Fruit fly (Drosophila melanogaster) whole organism, embryonic: Measurements from ENCODE around the gene NimB4.

Experiments used
- ATbp ChIP-seq: fragments of 200-800 bp; sonication (Bioruptor generic); optimal IDR thresholded peaks from 2 replicates; lab custom pipeline; 2017; ENCODE audit warnings: missing biosample characterization, mild to moderate bottlenecking, missing genetic modification characterization, missing genetic modification reagents
- Adf1 ChIP-seq: fragments of 200-800 bp; sonication (Bioruptor generic); IDR thresholded peaks from 2 replicates; pipeline ENCODE4 v1.3.6; 2022; ENCODE audit warnings: missing biosample characterization, missing genetic modification characterization
- B-H2 ChIP-seq: fragments of 200-800 bp; sonication (Bioruptor generic); optimal IDR thresholded peaks from 2 replicates; lab custom pipeline; 2018; ENCODE audit warnings: missing biosample characterization, mild to moderate bottlenecking, missing genetic modification characterization
- CG10321 ChIP-seq: fragments of 200-800 bp; sonication (Bioruptor generic); IDR thresholded peaks from 2 replicates; pipeline ENCODE4 v1.3.6; 2022; ENCODE audit warnings: missing biosample characterization, missing genetic modification characterization
- CG10462 ChIP-seq: fragments of 200-800 bp; sonication (Bioruptor generic); optimal IDR thresholded peaks from 2 replicates; lab custom pipeline; 2016; ENCODE audit warnings: missing biosample characterization, missing genetic modification characterization
- CG10543 ChIP-seq: fragments of 200-800 bp; sonication (Bioruptor generic); optimal IDR thresholded peaks from 3 replicates; lab custom pipeline; 2017; ENCODE audit warnings: missing biosample characterization, mild to moderate bottlenecking, missing genetic modification characterization, moderate library complexity
- CG10565 ChIP-seq: fragments of 200-800 bp; sonication (Bioruptor generic); optimal IDR thresholded peaks from 3 replicates; lab custom pipeline; 2016; ENCODE audit warnings: missing biosample characterization, mild to moderate bottlenecking, missing genetic modification characterization
- CG11247 ChIP-seq: fragments of 200-800 bp; sonication (Bioruptor generic); IDR thresholded peaks from 2 replicates; pipeline ENCODE4 v1.3.6; 2022; ENCODE audit warnings: missing biosample characterization, missing genetic modification characterization
- CG14014 ChIP-seq: fragments of 200-800 bp; sonication (Bioruptor generic); IDR thresholded peaks from 2 replicates; pipeline ENCODE4 v1.3.6; 2022; ENCODE audit warnings: missing biosample characterization, missing genetic modification characterization
- CG14441 ChIP-seq: fragments of 200-800 bp; sonication (Bioruptor generic); IDR thresholded peaks from 2 replicates; pipeline ENCODE4 v1.3.6; 2022; ENCODE audit warnings: missing biosample characterization, missing genetic modification characterization
- CG15479 ChIP-seq: fragments of 200-800 bp; sonication (Bioruptor generic); optimal IDR thresholded peaks from 3 replicates; lab custom pipeline; 2019; ENCODE audit warnings: missing biosample characterization, mild to moderate bottlenecking, missing genetic modification characterization, moderate library complexity
- CG16863 ChIP-seq: fragments of 200-800 bp; sonication (Bioruptor generic); optimal IDR thresholded peaks from 3 replicates; lab custom pipeline; 2016; ENCODE audit warnings: missing biosample characterization, missing genetic modification characterization
- CG1792 ChIP-seq: fragments of 200-800 bp; sonication (Bioruptor generic); optimal IDR thresholded peaks from 2 replicates; lab custom pipeline; 2016; ENCODE audit warnings: missing biosample characterization, missing genetic modification characterization
- CG2202 ChIP-seq: fragments of 200-800 bp; sonication (Bioruptor generic); optimal IDR thresholded peaks from 2 replicates; lab custom pipeline; 2018; ENCODE audit warnings: missing biosample characterization, mild to moderate bottlenecking, missing genetic modification characterization
- CG2889 ChIP-seq: fragments of 200-800 bp; sonication (Bioruptor generic); IDR thresholded peaks from 3 replicates; pipeline ENCODE4 v1.3.6; 2022; ENCODE audit warnings: missing biosample characterization, missing genetic modification characterization
- CG3281 ChIP-seq: fragments of 200-800 bp; sonication (Bioruptor generic); optimal IDR thresholded peaks from 3 replicates; lab custom pipeline; 2017; ENCODE audit warnings: missing biosample characterization, mild to moderate bottlenecking, missing genetic modification characterization
- CG34422 ChIP-seq: fragments of 200-800 bp; sonication (Bioruptor generic); IDR thresholded peaks from 3 replicates; pipeline ENCODE4 v1.3.6; 2022; ENCODE audit warnings: missing biosample characterization, missing genetic modification characterization
- CG4328 ChIP-seq: fragments of 200-800 bp; sonication (Bioruptor generic); optimal IDR thresholded peaks from 3 replicates; lab custom pipeline; 2017; ENCODE audit warnings: missing biosample characterization, missing genetic modification reagents, missing genetic modification characterization
- CG4424 ChIP-seq: fragments of 200-800 bp; sonication (Bioruptor generic); optimal IDR thresholded peaks from 3 replicates; lab custom pipeline; 2016; ENCODE audit warnings: missing biosample characterization, missing genetic modification characterization
- CG6765 ChIP-seq: fragments of 200-800 bp; sonication (Bioruptor generic); optimal IDR thresholded peaks from 3 replicates; lab custom pipeline; 2017; ENCODE audit warnings: missing biosample characterization, mild to moderate bottlenecking, missing genetic modification characterization
- CG9876 ChIP-seq: fragments of 200-800 bp; sonication (Bioruptor generic); optimal IDR thresholded peaks from 2 replicates; lab custom pipeline; 2016; ENCODE audit warnings: missing biosample characterization, missing genetic modification characterization
- Ets65A ChIP-seq: fragments of 200-800 bp; sonication (Bioruptor generic); peaks from one replicate; lab custom pipeline; 2016; ENCODE audit warnings: missing biosample characterization, missing genetic modification characterization
- Hey ChIP-seq: fragments of 200-800 bp; sonication (Bioruptor generic); optimal IDR thresholded peaks from 3 replicates; lab custom pipeline; 2018; ENCODE audit warnings: missing biosample characterization, mild to moderate bottlenecking, missing genetic modification characterization
- HmgZ ChIP-seq: fragments of 200-800 bp; sonication (Bioruptor generic); optimal IDR thresholded peaks from 2 replicates; lab custom pipeline; 2018; ENCODE audit warnings: missing biosample characterization, mild to moderate bottlenecking, missing genetic modification characterization
- Jarid2 ChIP-seq: fragments of 200-800 bp; sonication (Bioruptor generic); optimal IDR thresholded peaks from 3 replicates; lab custom pipeline; 2017; ENCODE audit warnings: mild to moderate bottlenecking, missing biosample characterization, missing genetic modification reagents, missing genetic modification characterization
- Mes4 ChIP-seq: fragments of 200-800 bp; sonication (Bioruptor generic); optimal IDR thresholded peaks from 2 replicates; lab custom pipeline; 2016; ENCODE audit warnings: missing biosample characterization, missing genetic modification characterization
- Myb ChIP-seq: fragments of 200-800 bp; sonication (Bioruptor generic); optimal IDR thresholded peaks from 2 replicates; lab custom pipeline; 2016; ENCODE audit warnings: missing biosample characterization, missing genetic modification characterization
- Nf-YA ChIP-seq: fragments of 200-800 bp; sonication (Bioruptor generic); IDR thresholded peaks from 2 replicates; pipeline ENCODE4 v1.3.6; 2022; ENCODE audit warnings: missing biosample characterization, missing genetic modification characterization
- Nf-YC ChIP-seq: fragments of 200-800 bp; optimal IDR thresholded peaks from 3 replicates; lab custom pipeline; 2019; ENCODE audit warnings: missing biosample characterization, mild to moderate bottlenecking, missing genetic modification characterization, moderate library complexity
- NfI ChIP-seq: fragments of 200-800 bp; sonication (Bioruptor generic); optimal IDR thresholded peaks from 3 replicates; lab custom pipeline; 2018; ENCODE audit warnings: missing biosample characterization, mild to moderate bottlenecking, missing genetic modification characterization, moderate library complexity
- Side ChIP-seq: fragments of 200-800 bp; sonication (Bioruptor generic); optimal IDR thresholded peaks from 2 replicates; lab custom pipeline; 2016; ENCODE audit warnings: missing biosample characterization, missing genetic modification characterization
- Sin3A ChIP-seq: fragments of >200 bp; optimal IDR thresholded peaks from 2 replicates; lab custom pipeline; 2018
- Vsx1 ChIP-seq: fragments of 200-800 bp; sonication (Bioruptor generic); optimal IDR thresholded peaks from 2 replicates; lab custom pipeline; 2017; ENCODE audit warnings: missing biosample characterization, mild to moderate bottlenecking, missing genetic modification characterization, missing genetic modification reagents
- abd-A ChIP-seq: fragments of 200-800 bp; sonication (Bioruptor generic); optimal IDR thresholded peaks from 3 replicates; lab custom pipeline; 2019; ENCODE audit warnings: missing biosample characterization, mild to moderate bottlenecking, missing genetic modification characterization, moderate library complexity
- amos ChIP-seq: fragments of 200-800 bp; sonication (Bioruptor generic); IDR thresholded peaks from 2 replicates; pipeline ENCODE4 v1.3.6; 2022; ENCODE audit warnings: missing biosample characterization, missing genetic modification characterization; ENCODE audit not compliant: partially characterized antibody
- ash1 ChIP-seq: fragments of 200-800 bp; sonication (Bioruptor generic); optimal IDR thresholded peaks from 2 replicates; lab custom pipeline; 2018; ENCODE audit warnings: missing biosample characterization, mild to moderate bottlenecking, missing genetic modification characterization
- ato ChIP-seq: fragments of 200-800 bp; sonication (Bioruptor generic); IDR thresholded peaks from 2 replicates; pipeline ENCODE4 v1.3.6; 2022; ENCODE audit warnings: missing biosample characterization, missing genetic modification characterization; ENCODE audit not compliant: partially characterized antibody
- caup ChIP-seq: fragments of 200-800 bp; sonication (Bioruptor generic); optimal IDR thresholded peaks from 3 replicates; lab custom pipeline; 2017; ENCODE audit warnings: missing biosample characterization, mild to moderate bottlenecking, missing genetic modification characterization, moderate library complexity; ENCODE audit not compliant: severe bottlenecking
- eve ChIP-seq, 2 experiments: fragments of >200 bp; optimal IDR thresholded peaks; 2 replicates each; lab custom pipeline; 2017; ENCODE audit warnings: missing biosample characterization in 2 of 2, missing genetic modification characterization in 2 of 2
- exex ChIP-seq: fragments of 200-800 bp; sonication (Bioruptor generic); optimal IDR thresholded peaks from 4 replicates; lab custom pipeline; 2018; ENCODE audit warnings: missing biosample characterization, mild to moderate bottlenecking, missing genetic modification characterization, moderate library complexity
- fu2 ChIP-seq: fragments of 200-800 bp; sonication (Bioruptor generic); optimal IDR thresholded peaks from 2 replicates; lab custom pipeline; 2016; ENCODE audit warnings: missing biosample characterization, missing genetic modification characterization
- gce ChIP-seq: fragments of 200-800 bp; sonication (Bioruptor generic); IDR thresholded peaks from 3 replicates; pipeline ENCODE4 v1.3.6; 2022; ENCODE audit warnings: missing biosample characterization, missing genetic modification characterization
- inv ChIP-seq: fragments of 200-800 bp; sonication (Bioruptor generic); IDR thresholded peaks from 2 replicates; pipeline ENCODE4 v1.3.6; 2022; ENCODE audit warnings: missing biosample characterization, missing genetic modification characterization; ENCODE audit not compliant: partially characterized antibody
- mirr ChIP-seq: fragments of 200-800 bp; sonication (Bioruptor generic); optimal IDR thresholded peaks from 3 replicates; lab custom pipeline; 2018; ENCODE audit warnings: missing biosample characterization, mild to moderate bottlenecking, missing genetic modification characterization
- pum ChIP-seq: fragments of 200-800 bp; sonication (Bioruptor generic); optimal IDR thresholded peaks from 2 replicates; lab custom pipeline; 2016; ENCODE audit warnings: missing biosample characterization, missing genetic modification characterization
- salm ChIP-seq: fragments of 200-800 bp; sonication (Bioruptor generic); optimal IDR thresholded peaks from 2 replicates; lab custom pipeline; 2018; ENCODE audit warnings: missing biosample characterization, mild to moderate bottlenecking, missing genetic modification characterization
- schlank ChIP-seq: fragments of 200-800 bp; sonication (Bioruptor generic); optimal IDR thresholded peaks from 2 replicates; lab custom pipeline; 2018; ENCODE audit warnings: missing biosample characterization, mild to moderate bottlenecking, missing genetic modification characterization
- sd ChIP-seq: fragments of 200-800 bp; sonication (Bioruptor generic); optimal IDR thresholded peaks from 3 replicates; lab custom pipeline; 2018; ENCODE audit warnings: missing biosample characterization, mild to moderate bottlenecking, missing genetic modification characterization, moderate library complexity
- slou ChIP-seq: fragments of 200-800 bp; sonication (Bioruptor generic); optimal IDR thresholded peaks from 3 replicates; lab custom pipeline; 2016; ENCODE audit warnings: missing biosample characterization, missing genetic modification characterization
- zfh1 ChIP-seq: fragments of 200-800 bp; sonication (Bioruptor generic); IDR thresholded peaks from 3 replicates; pipeline ENCODE4 v1.3.6; 2022; ENCODE audit warnings: missing biosample characterization, missing genetic modification characterization

Gene NimB4

DNA sequence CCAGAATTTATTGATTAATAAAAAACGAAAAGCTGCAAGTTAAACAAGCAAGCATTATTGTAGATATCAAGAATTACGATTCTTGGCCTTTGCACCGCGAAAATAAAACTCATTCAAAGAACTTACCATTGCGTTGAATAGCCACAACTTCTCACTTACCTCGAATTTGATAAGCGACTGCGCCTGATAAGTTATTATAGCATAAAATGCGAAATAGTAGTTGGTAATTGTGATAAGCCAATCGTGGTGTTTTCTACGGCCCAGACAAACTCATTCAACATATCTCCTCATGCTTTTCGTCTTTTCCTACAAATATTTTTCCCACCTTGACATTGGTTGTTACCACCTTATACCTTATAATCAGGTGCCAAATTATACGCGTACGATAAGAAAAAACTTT is 45.3 kb upstream of the NimB4 start (continued):
- TF ChIP-seq CG15479: no peak
- TF ChIP-seq CG1792: no peak
- TF ChIP-seq CG10543 (GFP tag; lab: Kevin White, UChicago): no peak
- no peak for TF ChIP-seq schlank (tag; lab: Kevin White, UChicago)
- no peak for TF ChIP-seq CG2202 (tag; lab: Kevin White, UChicago)
- TF ChIP-seq CG16863: no peak
- no peak for TF ChIP-seq Myb
- TF ChIP-seq sd: peak; percentile 86
- no peak for TF ChIP-seq CG10462 (GFP tag; lab: Kevin White, UChicago)
- peak in 1 of 2 experiments; percentile 36 for TF ChIP-seq eve (GFP tag; optimal IDR thresholded peaks at IDR 0.05; lab: Kevin White, UChicago)
- no peak for TF ChIP-seq CG10321 (GFP tag; lab: Robert Waterston, UW)
- no peak for TF ChIP-seq ato
- no peak for TF ChIP-seq CG6765 (GFP tag; lab: Kevin White, UChicago)
- TF ChIP-seq mirr (GFP tag; lab: Kevin White, UChicago): peak; percentile 60
- no peak for TF ChIP-seq slou (GFP tag; lab: Kevin White, UChicago)
- TF ChIP-seq, all 482 proteins: peak for 10

DNA sequence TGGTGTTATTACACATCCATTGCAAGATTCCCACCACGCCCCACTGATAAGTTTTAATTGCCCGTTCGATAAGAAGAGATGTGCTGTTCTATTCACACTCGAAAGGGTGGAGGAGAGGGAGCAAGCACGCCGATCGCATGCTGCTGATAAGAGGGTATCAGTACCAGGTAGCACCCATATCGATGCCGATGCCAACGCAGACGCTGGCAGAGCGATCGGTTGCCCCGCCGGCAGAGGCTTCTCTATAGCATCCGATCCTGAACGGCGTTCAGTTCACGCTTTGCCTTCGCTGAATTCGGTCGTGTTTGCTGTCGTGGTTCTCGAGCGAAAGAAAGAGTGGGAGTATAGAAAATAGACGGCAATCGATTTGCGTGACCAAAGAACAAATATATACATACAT is 43.7 kb upstream of the NimB4 start:
- no peak for TF ChIP-seq ash1 (GFP tag; lab: Kevin White, UChicago)
- TF ChIP-seq amos: peak; percentile 30; the same call in 1 of the 2 replicates
- TF ChIP-seq zfh1: peak; percentile 57; the same call in 1 of the 3 replicates
- no peak for TF ChIP-seq fu2 (GFP tag; lab: Kevin White, UChicago)
- TF ChIP-seq exex (tag; lab: Kevin White, UChicago): peak; percentile 98
- peak; percentile 23; the same call in 1 of the 2 replicates for TF ChIP-seq CG14014 (GFP tag; lab: Robert Waterston, UW)
- TF ChIP-seq CG2889 (GFP tag; lab: Robert Waterston, UW): no peak
- peak; percentile 86 for TF ChIP-seq mirr (GFP tag; lab: Kevin White, UChicago)
- TF ChIP-seq Sin3A: no peak
- TF ChIP-seq CG10565: no peak
- no peak for TF ChIP-seq salm (tag; lab: Kevin White, UChicago)
- 0 out of 2 replicates have a peak, but pooled peaks have one; percentile 7 for TF ChIP-seq CG14441 (GFP tag; lab: Robert Waterston, UW)
- TF ChIP-seq gce (GFP tag; lab: Robert Waterston, UW): no peak
- peak; percentile 38 for TF ChIP-seq Jarid2 (GFP tag; lab: Kevin White, UChicago)
- TF ChIP-seq CG34422: 0 out of 3 replicates have a peak, but pooled peaks have one; percentile 9
- TF ChIP-seq ATbp (GFP tag; lab: Kevin White, UChicago): no peak
- peak; percentile 22 for TF ChIP-seq CG3281 (GFP tag; lab: Kevin White, UChicago)
- peak; percentile 59 for TF ChIP-seq Ets65A
- no peak for TF ChIP-seq Mes4
- no peak for TF ChIP-seq abd-A (tag; lab: Kevin White, UChicago)
- peak; percentile 63 for TF ChIP-seq Hey (tag; lab: Kevin White, UChicago)
- TF ChIP-seq CG4424 (GFP tag; lab: Kevin White, UChicago): no peak
- TF ChIP-seq inv (GFP tag; lab: Robert Waterston, UW): no peak
- TF ChIP-seq CG11247: 0 out of 2 replicates have a peak, but pooled peaks have one; percentile 11
- peak; percentile 96 for TF ChIP-seq Adf1 (GFP tag; lab: Robert Waterston, UW)
- TF ChIP-seq Nf-YA (GFP tag; lab: Robert Waterston, UW): no peak
- TF ChIP-seq NfI: no peak
- TF ChIP-seq Nf-YC (tag; lab: Kevin White, UChicago): no peak
- peak; percentile 51 for TF ChIP-seq caup
- no peak for TF ChIP-seq pum (GFP tag; lab: Kevin White, UChicago)
- TF ChIP-seq Side: no peak
- TF ChIP-seq Vsx1 (GFP tag; lab: Kevin White, UChicago): peak; percentile 11
- TF ChIP-seq B-H2: peak; percentile 17
- TF ChIP-seq sd: peak; percentile 37
- TF ChIP-seq CG9876 (GFP tag; lab: Kevin White, UChicago): peak; percentile 15
- peak; percentile 28 for TF ChIP-seq HmgZ (tag; lab: Kevin White, UChicago)
- no peak for TF ChIP-seq CG4328
